Worm (Caenorhabditis elegans) whole organism, L4/young adult: ENCODE measurements around the gene cyp-33C3.

ENCODE experiments used
- W03F9.2 ChIP-seq: fragments of 150-350 bp; optimal IDR thresholded peaks from 2 replicates; lab custom pipeline; 2014; ENCODE audit warnings: missing biosample characterization, missing genetic modification characterization
- dao-5 ChIP-seq: sonication (generic microtip); optimal IDR thresholded peaks from 2 replicates; lab custom pipeline; 2016; ENCODE audit warnings: missing genotype, missing genetic modification characterization, moderate library complexity, missing compliant biosample characterization
- him-1 ChIP-seq: sonication (generic microtip); optimal IDR thresholded peaks from 2 replicates; lab custom pipeline; 2016; ENCODE audit warnings: missing genotype, missing genetic modification reagents, missing genetic modification characterization, missing compliant biosample characterization

DNA sequence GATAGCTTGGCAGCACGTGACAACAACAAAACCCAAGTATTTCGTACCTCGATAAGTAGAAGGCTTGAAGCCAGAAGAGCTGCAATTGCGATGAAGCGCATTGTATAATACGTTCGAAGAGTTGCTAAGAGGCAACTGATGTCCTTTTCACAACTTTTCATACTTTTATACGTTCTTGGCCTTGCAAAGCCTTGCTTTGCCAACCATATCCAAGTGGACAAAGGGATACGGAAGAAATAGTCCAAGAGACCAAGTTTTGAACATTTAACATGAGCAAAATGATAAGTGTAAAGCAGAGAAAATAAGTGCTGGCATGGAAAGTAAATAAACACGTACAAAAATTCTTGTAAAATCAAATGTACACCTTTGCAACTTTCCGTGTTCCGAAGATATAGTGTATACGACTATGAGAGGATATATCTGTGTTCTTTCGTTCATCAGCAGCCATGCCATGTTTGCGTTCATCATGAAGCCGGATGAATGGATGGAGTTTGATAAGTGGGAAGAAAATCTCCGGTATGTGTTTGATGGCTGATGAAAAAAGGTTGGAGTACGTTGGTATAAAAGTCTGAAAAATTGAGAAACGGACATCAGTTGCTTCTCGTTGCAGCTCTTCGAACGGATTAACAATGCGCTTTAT lies 31.8 kb downstream of the cyp-33C3 start, which contains the start of the genes Y5H2A.4 and abu-4:
- no peak for TF ChIP-seq dao-5
- no peak for TF ChIP-seq him-1
- TF ChIP-seq W03F9.2: no peak
